Fruit fly (Drosophila melanogaster): ENCODE data around the gene Gale.
A peak's percentile ranks its signal among the peaks of the same experiment; 100 is the strongest.

Gale gene

DNA sequence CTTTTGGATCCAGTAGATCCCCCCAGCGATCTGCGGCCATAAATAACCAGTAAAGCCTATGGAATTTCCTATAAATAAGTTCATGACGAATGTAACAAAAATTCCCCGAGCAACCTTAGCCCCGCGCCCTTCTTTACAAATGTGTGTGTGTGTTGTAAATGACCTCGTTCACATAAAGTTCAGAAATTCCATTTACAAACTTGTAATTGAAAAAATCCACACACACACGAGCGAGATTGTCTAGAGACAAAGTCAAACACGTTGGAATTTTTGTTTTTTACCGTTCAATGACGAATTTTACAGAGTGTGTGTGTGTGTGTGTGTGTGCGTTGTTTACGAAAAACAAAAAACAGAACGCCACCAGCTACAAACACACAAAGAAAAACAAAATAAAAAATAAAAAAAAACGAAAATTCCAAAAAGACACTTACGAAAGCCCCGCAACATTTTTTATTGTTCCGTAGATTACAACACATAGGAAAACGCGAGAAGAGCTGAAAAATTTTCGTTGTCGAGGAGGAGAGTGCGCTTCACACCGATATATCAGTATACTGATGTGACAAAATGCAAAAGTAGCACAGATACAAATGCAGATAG, 9.5 kb upstream of the Gale start (continued):
- no peak for TF ChIP-seq Lpt (GFP tag; optimal IDR thresholded peaks at IDR 0.05)
- no peak for TF ChIP-seq OdsH (GFP tag; optimal IDR thresholded peaks at IDR 0.05)
- TF ChIP-seq topi (GFP tag; optimal IDR thresholded peaks at IDR 0.05): peak; percentile 31
- TF ChIP-seq CG3919 (GFP tag; optimal IDR thresholded peaks at IDR 0.05): no peak
- TF ChIP-seq CG6792 (GFP tag; optimal IDR thresholded peaks at IDR 0.05): no peak
- no peak for TF ChIP-seq CG3032 (tag; optimal IDR thresholded peaks at IDR 0.05)
- no peak for TF ChIP-seq cyc (GFP tag; optimal IDR thresholded peaks at IDR 0.05)
- TF ChIP-seq Smox (GFP tag; optimal IDR thresholded peaks at IDR 0.05): peak; percentile 8
- TF ChIP-seq CG31627 (GFP tag; optimal IDR thresholded peaks at IDR 0.05): no peak
- TF ChIP-seq ss (GFP tag; optimal IDR thresholded peaks at IDR 0.05): no peak
- no peak for TF ChIP-seq salr (GFP tag; optimal IDR thresholded peaks at IDR 0.05)
- TF ChIP-seq CG16779 (tag; optimal IDR thresholded peaks at IDR 0.05): no peak
- no peak for TF ChIP-seq CG1621 (tag; optimal IDR thresholded peaks at IDR 0.05)
- no peak for TF ChIP-seq CG7368 (GFP tag; optimal IDR thresholded peaks at IDR 0.05)
- TF ChIP-seq Sox102F (GFP tag; optimal IDR thresholded peaks at IDR 0.05): no peak
- no peak for TF ChIP-seq lz (GFP tag; optimal IDR thresholded peaks at IDR 0.05)
- TF ChIP-seq CG6854 (GFP tag; optimal IDR thresholded peaks at IDR 0.05): peak; percentile 37
- TF ChIP-seq CG34406 (GFP tag; optimal IDR thresholded peaks at IDR 0.05): no peak
- no peak for TF ChIP-seq pdm3 (GFP tag; optimal IDR thresholded peaks at IDR 0.05)
- no peak for TF ChIP-seq Sox15 (GFP tag; optimal IDR thresholded peaks at IDR 0.05)
- peak; percentile 61; the same call in 1 of the 3 replicates for TF ChIP-seq eg (GFP tag; IDR thresholded peaks at IDR 0.05)
- TF ChIP-seq Ets21C (GFP tag; optimal IDR thresholded peaks at IDR 0.05): no peak
- no peak for TF ChIP-seq Hr38 (GFP tag; optimal IDR thresholded peaks at IDR 0.05)
- TF ChIP-seq spab (GFP tag; optimal IDR thresholded peaks at IDR 0.05): no peak
- TF ChIP-seq acj6 (GFP tag; optimal IDR thresholded peaks at IDR 0.05): no peak
- TF ChIP-seq svp (GFP tag): peak; percentile 78
- no peak for TF ChIP-seq achi (GFP tag; optimal IDR thresholded peaks at IDR 0.05)
- TF ChIP-seq esn (GFP tag; optimal IDR thresholded peaks at IDR 0.05): no peak
- TF ChIP-seq Hr4 (GFP tag; optimal IDR thresholded peaks at IDR 0.05): no peak
- no peak for TF ChIP-seq Sox14 (GFP tag; optimal IDR thresholded peaks at IDR 0.05)
- no peak for TF ChIP-seq CG8632 (GFP tag; optimal IDR thresholded peaks at IDR 0.05)
- no peak for TF ChIP-seq fd85E (GFP tag; optimal IDR thresholded peaks at IDR 0.05)
- no peak for TF ChIP-seq CG8319 (GFP tag; optimal IDR thresholded peaks at IDR 0.05)
- peak; percentile 31 for TF ChIP-seq CG6276 (GFP tag; optimal IDR thresholded peaks at IDR 0.05)
- TF ChIP-seq CG6808 (GFP tag; optimal IDR thresholded peaks at IDR 0.05): no peak
- TF ChIP-seq CG10631 (GFP tag; optimal IDR thresholded peaks at IDR 0.05): no peak

DNA sequence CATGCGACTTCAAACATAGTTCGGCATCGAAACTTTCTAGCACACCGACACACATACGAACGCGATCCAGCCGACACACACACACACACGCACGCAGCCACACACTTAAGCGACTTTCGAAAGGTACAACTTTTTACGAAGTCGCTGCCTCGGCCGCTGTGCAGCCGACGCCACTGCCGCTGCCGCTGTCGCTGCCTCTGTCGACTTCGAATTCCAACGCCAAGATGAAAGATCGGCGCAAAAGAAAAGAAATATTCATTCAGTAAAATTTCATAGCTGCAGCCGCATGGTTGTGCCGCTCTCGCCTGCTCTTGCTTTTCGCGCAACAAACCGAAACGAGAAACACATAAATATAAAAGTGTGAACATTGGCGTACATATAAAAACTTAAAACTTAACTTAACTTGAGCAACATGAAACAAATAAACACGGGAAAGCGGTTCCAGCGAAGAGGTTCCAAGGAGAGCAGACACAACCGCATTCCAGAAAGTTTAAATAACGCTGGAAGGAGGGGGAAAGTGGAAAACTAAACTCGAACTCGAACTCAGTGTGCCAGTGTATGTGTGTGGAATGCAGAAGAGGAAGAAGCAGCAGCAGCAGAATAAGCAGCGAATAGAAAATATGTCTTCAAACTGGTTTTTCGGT, 8.8 kb upstream of the Gale start:
- TF ChIP-seq salr (GFP tag; optimal IDR thresholded peaks at IDR 0.05) (no peak), Gug (GFP tag; IDR thresholded peaks at IDR 0.05) (no peak), Eip78C (GFP tag) (peak; percentile 41), CG7368 (GFP tag; optimal IDR thresholded peaks at IDR 0.05) (no peak), svp (GFP tag) (peak; percentile 39), CG6276 (GFP tag; optimal IDR thresholded peaks at IDR 0.05) (peak; percentile 18)

- TF ChIP-seq spab (GFP tag; optimal IDR thresholded peaks at IDR 0.05) (peak; percentile 89), OdsH (GFP tag; optimal IDR thresholded peaks at IDR 0.05) (peak; percentile 95), CG10631 (GFP tag; optimal IDR thresholded peaks at IDR 0.05) (peak; percentile 89), Eip93F (GFP tag; optimal IDR thresholded peaks at IDR 0.05) (peak; percentile 80), lz (GFP tag; optimal IDR thresholded peaks at IDR 0.05) (peak; percentile 95), esn (GFP tag; optimal IDR thresholded peaks at IDR 0.05) (peak; percentile 97), ss (GFP tag; optimal IDR thresholded peaks at IDR 0.05) (peak; percentile 89 to 91), Hr39 (GFP tag; optimal IDR thresholded peaks at IDR 0.05) (peak; percentile 95), fd85E (GFP tag; optimal IDR thresholded peaks at IDR 0.05) (peak; percentile 78), Blimp-1 (GFP tag; optimal IDR thresholded peaks at IDR 0.05) (peak; percentile 80), CG4318 (GFP tag; optimal IDR thresholded peaks at IDR 0.05) (peak; percentile 75), CG3919 (GFP tag; optimal IDR thresholded peaks at IDR 0.05) (peak; percentile 95), CG8119 (GFP tag; IDR thresholded peaks at IDR 0.05) (peak; percentile 86), CG9139 (GFP tag; optimal IDR thresholded peaks at IDR 0.05) (peak; percentile 90), dsx (GFP tag; optimal IDR thresholded peaks at IDR 0.05; ENCODE audit: poor library complexity, severe bottlenecking) (peak; percentile 88), salr (GFP tag; optimal IDR thresholded peaks at IDR 0.05) (peak; percentile 89), fd59A (GFP tag; optimal IDR thresholded peaks at IDR 0.05) (peak; percentile 92), Smox (GFP tag; optimal IDR thresholded peaks at IDR 0.05) (peak; percentile 94)
These were observed 7.9 kb upstream of the Gale start for dm6 chr3L:640324-640974.

All from whole organism, prepupa.